Worm (Caenorhabditis elegans): ENCODE measurements around the gene spe-41.

DNA sequence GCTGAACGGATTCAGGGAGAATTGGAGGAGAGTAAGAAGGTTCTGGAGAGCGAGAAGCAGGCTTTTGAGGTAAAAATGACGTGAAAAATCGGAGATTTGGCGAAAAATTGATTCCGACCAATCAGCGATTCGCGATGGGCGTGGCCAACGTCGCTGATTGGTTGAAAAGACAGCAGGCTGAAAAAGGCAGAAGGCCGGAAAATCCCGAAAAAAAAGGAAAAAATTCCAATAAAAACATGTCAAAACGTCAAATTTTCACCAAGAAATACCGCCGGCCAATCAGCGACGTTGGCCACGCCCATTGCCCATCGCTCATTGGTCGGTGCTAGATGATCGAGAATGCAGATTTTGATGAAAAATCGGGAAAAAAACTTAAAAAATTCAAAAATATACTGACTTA lies 26.6 kb downstream of the spe-41 start:
- TF ChIP-seq mel-28 (tag; optimal IDR thresholded peaks at IDR 0.05; ENCODE audit: borderline replicate concordance) (no peak), hsf-1 (GFP tag; IDR thresholded peaks at IDR 0.05) (no peak), B0019.2 (GFP tag; conservative IDR thresholded peaks at IDR 0.05) (no peak), egrh-3 (GFP tag; IDR thresholded peaks at IDR 0.05) (no peak)

Data from whole organism, young adult.